Worm (Caenorhabditis elegans) whole organism, L2 larva: Measurements from ENCODE around the gene str-188.

ENCODE experiments used
- C34F6.9 ChIP-seq: fragments of 150-350 bp; optimal IDR thresholded peaks from 2 replicates; lab custom pipeline; 2014; ENCODE audit warnings: missing biosample characterization, missing genetic modification characterization
- F13H6.1 ChIP-seq: sonication (generic microtip); optimal IDR thresholded peaks from 2 replicates; lab custom pipeline; 2016; ENCODE audit warnings: missing genetic modification characterization, missing compliant biosample characterization
- R02D3.7 ChIP-seq: fragments of 150-350 bp; optimal IDR thresholded peaks from 2 replicates; lab custom pipeline; 2014; ENCODE audit warnings: missing biosample characterization, missing genetic modification characterization
- Y55F3AM.14 ChIP-seq: fragments of 200-800 bp; sonication (Bioruptor generic); optimal IDR thresholded peaks from 2 replicates; lab custom pipeline; 2018; ENCODE audit warnings: mild to moderate bottlenecking, missing genetic modification characterization, missing compliant biosample characterization
- blmp-1 ChIP-seq: sonication (generic microtip); optimal IDR thresholded peaks from 2 replicates; lab custom pipeline; 2017; ENCODE audit warnings: missing genetic modification characterization, mild to moderate bottlenecking, missing compliant biosample characterization, antibody characterized with exemption, moderate library complexity; ENCODE audit not compliant: insufficient read depth
- ceh-16 ChIP-seq: fragments of 150-350 bp; optimal IDR thresholded peaks from 2 replicates; lab custom pipeline; 2014; ENCODE audit warnings: missing biosample characterization, missing genetic modification characterization
- crh-2 ChIP-seq: sonication (generic microtip); optimal IDR thresholded peaks from 2 replicates; lab custom pipeline; 2017; ENCODE audit warnings: missing biosample characterization, missing genetic modification characterization
- elt-1 ChIP-seq: fragments of 150-350 bp; optimal IDR thresholded peaks from 2 replicates; lab custom pipeline; 2014; ENCODE audit warnings: missing biosample characterization, missing genetic modification characterization
- elt-3 ChIP-seq: sonication (generic microtip); optimal IDR thresholded peaks from 2 replicates; lab custom pipeline; 2017; ENCODE audit warnings: missing biosample characterization, missing genetic modification characterization
- fos-1 ChIP-seq: fragments of 150-350 bp; optimal IDR thresholded peaks from 2 replicates; lab custom pipeline; 2014; ENCODE audit warnings: missing biosample characterization, missing genetic modification characterization
- gmeb-1 ChIP-seq: fragments of 150-350 bp; optimal IDR thresholded peaks from 2 replicates; lab custom pipeline; 2014; ENCODE audit warnings: missing biosample characterization, missing genetic modification characterization
- lin-11 ChIP-seq: fragments of 150-350 bp; sonication (generic microtip); optimal IDR thresholded peaks from 2 replicates; lab custom pipeline; 2014; ENCODE audit warnings: missing biosample characterization, missing genetic modification characterization, inconsistent platforms, mixed read lengths
- lin-13 ChIP-seq: fragments of 150-350 bp; optimal IDR thresholded peaks from 2 replicates; lab custom pipeline; 2014; ENCODE audit warnings: missing biosample characterization, missing genetic modification reagents, missing genetic modification characterization
- lsy-2 ChIP-seq, 2 experiments: fragments of 150-350 bp in 1 of 2; sonication (generic microtip) in 1 of 2; optimal IDR thresholded peaks; 2 replicates each; lab custom pipeline; 2014 to 2017; ENCODE audit warnings: missing biosample characterization in 2 of 2, missing genetic modification characterization in 2 of 2
- mab-5 ChIP-seq: fragments of 150-350 bp; optimal IDR thresholded peaks from 2 replicates; lab custom pipeline; 2014; ENCODE audit warnings: missing biosample characterization, missing genetic modification characterization
- mdl-1 ChIP-seq, 2 experiments: fragments of 150-350 bp in 1 of 2; sonication (generic microtip) in 1 of 2; optimal IDR thresholded peaks; 2 replicates each; lab custom pipeline; 2017; ENCODE audit warnings: missing biosample characterization in 2 of 2, missing genetic modification characterization in 2 of 2
- nhr-12 ChIP-seq: fragments of 150-350 bp; optimal IDR thresholded peaks from 2 replicates; lab custom pipeline; 2014; ENCODE audit warnings: missing biosample characterization, missing genetic modification characterization
- nhr-129 ChIP-seq: fragments of 150-350 bp; optimal IDR thresholded peaks from 2 replicates; lab custom pipeline; 2014; ENCODE audit warnings: missing biosample characterization, missing genetic modification characterization
- nhr-25 ChIP-seq: fragments of 150-350 bp; sonication (generic microtip); optimal IDR thresholded peaks from 3 replicates; lab custom pipeline; 2014; ENCODE audit warnings: missing biosample characterization, missing genetic modification characterization
- nhr-6 ChIP-seq: fragments of 150-350 bp; optimal IDR thresholded peaks from 2 replicates; lab custom pipeline; 2014; ENCODE audit warnings: missing biosample characterization, missing genetic modification characterization
- nhr-77 ChIP-seq: fragments of 150-350 bp; optimal IDR thresholded peaks from 2 replicates; lab custom pipeline; 2014; ENCODE audit warnings: missing biosample characterization, missing genetic modification characterization
- peb-1 ChIP-seq: fragments of 150-350 bp; optimal IDR thresholded peaks from 2 replicates; lab custom pipeline; 2014; ENCODE audit warnings: missing biosample characterization, missing genetic modification characterization
- sem-4 ChIP-seq: fragments of 150-350 bp; optimal IDR thresholded peaks from 2 replicates; lab custom pipeline; 2014; ENCODE audit warnings: missing biosample characterization, missing genetic modification reagents, missing genetic modification characterization
- skn-1 ChIP-seq: sonication (generic microtip); optimal IDR thresholded peaks from 2 replicates; lab custom pipeline; 2017; ENCODE audit warnings: missing biosample characterization, missing genetic modification characterization
- sma-3 ChIP-seq: sonication (generic microtip); optimal IDR thresholded peaks from 2 replicates; lab custom pipeline; 2016; ENCODE audit warnings: missing genetic modification reagents, missing genetic modification characterization, missing compliant biosample characterization
- sma-9 ChIP-seq, 2 experiments: fragments of 150-350 bp in 1 of 2; sonication (generic microtip) in 1 of 2; optimal IDR thresholded peaks; 2 replicates each; lab custom pipeline; 2014 to 2016; ENCODE audit warnings: missing genetic modification characterization in 2 of 2, mild to moderate bottlenecking in 1 of 2, missing biosample characterization in 1 of 2, missing compliant biosample characterization in 1 of 2, missing genetic modification reagents in 1 of 2, moderate library complexity in 1 of 2
- unc-39 ChIP-seq: fragments of 150-350 bp; optimal IDR thresholded peaks from 2 replicates; lab custom pipeline; 2014; ENCODE audit warnings: missing biosample characterization, missing genetic modification characterization
- unc-55 ChIP-seq: fragments of 150-350 bp; sonication (generic microtip); optimal IDR thresholded peaks from 3 replicates; lab custom pipeline; 2014; ENCODE audit warnings: missing biosample characterization, missing genetic modification reagents, missing genetic modification characterization
- unc-62 ChIP-seq: fragments of 150-350 bp; optimal IDR thresholded peaks from 2 replicates; lab custom pipeline; 2014; ENCODE audit warnings: missing biosample characterization, missing genetic modification reagents, missing genetic modification characterization
- zag-1 ChIP-seq: fragments of 150-350 bp; optimal IDR thresholded peaks from 2 replicates; lab custom pipeline; 2014; ENCODE audit warnings: missing biosample characterization, missing genetic modification characterization
- ztf-11 ChIP-seq: sonication (generic microtip); optimal IDR thresholded peaks from 2 replicates; lab custom pipeline; 2017; ENCODE audit warnings: missing biosample characterization, missing genetic modification characterization

The str-188 gene

DNA sequence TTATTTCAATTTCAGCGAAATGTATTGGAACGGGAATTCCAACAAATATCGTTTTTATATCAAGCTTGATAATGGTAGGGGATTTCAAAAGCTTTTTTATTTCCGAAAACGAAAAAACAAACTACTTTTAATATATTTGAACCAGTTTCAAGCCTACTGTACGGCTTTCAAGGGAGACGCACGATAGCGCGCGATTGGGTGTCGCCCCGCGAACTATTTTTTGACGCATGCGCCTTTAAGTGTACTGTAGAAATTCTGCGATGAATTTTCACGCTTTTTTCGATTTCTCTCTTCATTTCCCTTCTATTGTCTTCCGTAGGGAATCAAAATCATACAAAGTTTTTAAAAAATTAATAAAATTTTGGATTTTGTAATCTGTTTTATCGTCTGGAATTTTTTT is 12.9 kb upstream of the str-188 start:
- no peak for TF ChIP-seq nhr-129 (tag; lab: Kevin White, UChicago)
- TF ChIP-seq gmeb-1 (tag; lab: Kevin White, UChicago), result no peak
- TF ChIP-seq peb-1 (tag; lab: Kevin White, UChicago), result no peak
- TF ChIP-seq nhr-12 (tag; lab: Kevin White, UChicago), result no peak
- no peak for TF ChIP-seq F13H6.1 (tag; lab: Kevin White, UChicago)
- no peak for TF ChIP-seq crh-2 (tag; lab: Kevin White, UChicago)
- no peak for TF ChIP-seq sma-9 (GFP tag; optimal IDR thresholded peaks at IDR 0.05; lab: Kevin White, UChicago)
- no peak for TF ChIP-seq sma-9 (tag; optimal IDR thresholded peaks at IDR 0.05; lab: Kevin White, UChicago)
- no peak for TF ChIP-seq R02D3.7 (tag; lab: Kevin White, UChicago)
- no peak for TF ChIP-seq unc-62

DNA sequence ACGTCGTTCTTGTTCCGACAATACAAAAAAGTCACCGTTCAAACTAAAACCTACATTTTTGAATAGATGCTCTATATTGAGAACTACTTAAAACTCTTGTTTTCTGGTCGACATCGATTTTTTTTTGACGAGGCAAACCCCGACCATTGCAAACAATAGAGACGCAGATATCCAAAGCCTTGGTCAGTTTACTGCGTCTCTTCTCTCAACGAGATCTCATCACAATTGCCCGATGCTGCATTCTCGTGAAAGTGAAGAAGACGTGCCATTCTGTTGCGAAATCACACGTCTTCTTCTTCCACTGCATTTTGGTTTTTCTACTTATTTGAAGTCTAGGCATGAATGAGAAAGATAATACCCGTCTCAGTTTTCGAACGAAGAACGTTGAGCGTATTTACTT is 12.1 kb upstream of the str-188 start:
- no peak for TF ChIP-seq nhr-6 (tag; lab: Kevin White, UChicago)
- TF ChIP-seq blmp-1 (tag; lab: Kevin White, UChicago), result peak; percentile 57
- TF ChIP-seq F13H6.1 (tag; lab: Kevin White, UChicago), result peak; percentile 52
- TF ChIP-seq nhr-129 (tag; lab: Kevin White, UChicago), result peak; percentile 83
- peak; percentile 41 for TF ChIP-seq fos-1 (tag; lab: Kevin White, UChicago)
- TF ChIP-seq lin-11 (tag; lab: Kevin White, UChicago), result peak; percentile 20
- no peak for TF ChIP-seq skn-1 (tag; lab: Kevin White, UChicago)
- peak in 1 of 2 experiments; percentile 22 for TF ChIP-seq mdl-1 (tag; optimal IDR thresholded peaks at IDR 0.05; lab: Kevin White, UChicago)
- peak; percentile 90 for TF ChIP-seq unc-55 (GFP tag; lab: Kevin White, UChicago)
- no peak for TF ChIP-seq nhr-77 (tag; lab: Kevin White, UChicago)
- peak in 1 of 2 experiments; percentile 55 for TF ChIP-seq lsy-2 (tag; optimal IDR thresholded peaks at IDR 0.05; lab: Kevin White, UChicago)
- peak; percentile 58 for TF ChIP-seq crh-2 (tag; lab: Kevin White, UChicago)
- TF ChIP-seq zag-1 (tag; lab: Kevin White, UChicago), result peak; percentile 79
- TF ChIP-seq sma-3 (GFP tag; lab: Kevin White, UChicago), result no peak
- peak; percentile 55 for TF ChIP-seq sem-4
- peak; percentile 74 for TF ChIP-seq C34F6.9 (tag; lab: Kevin White, UChicago)
- TF ChIP-seq sma-9 (GFP tag; optimal IDR thresholded peaks at IDR 0.05; lab: Kevin White, UChicago), result peak; percentile 32
- no peak for TF ChIP-seq sma-9 (tag; optimal IDR thresholded peaks at IDR 0.05; lab: Kevin White, UChicago)
- TF ChIP-seq nhr-25 (tag; lab: Kevin White, UChicago), result peak; percentile 42
- peak; percentile 18 for TF ChIP-seq lin-13 (GFP tag; lab: Kevin White, UChicago)
- TF ChIP-seq, all 48 proteins: peak for 15

DNA sequence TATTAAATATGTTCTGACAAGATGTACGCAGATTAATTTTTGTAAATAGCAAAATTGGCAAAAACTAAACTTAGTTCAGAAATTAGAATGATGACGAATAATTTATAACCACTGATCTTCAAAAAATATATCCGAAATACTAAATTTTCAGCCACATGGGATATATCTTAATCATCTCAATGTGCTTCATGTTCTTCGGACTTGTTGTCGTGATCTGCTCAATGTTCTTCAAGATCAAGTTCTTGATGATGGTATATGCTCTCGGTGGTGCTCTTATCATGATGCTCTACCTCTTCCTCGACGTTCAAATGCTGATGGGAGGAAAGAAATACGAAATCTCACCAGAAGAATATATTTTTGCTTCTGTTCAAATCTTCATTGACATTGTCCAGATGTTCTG is 9.9 kb upstream of the str-188 start:
- TF ChIP-seq fos-1 (tag; lab: Kevin White, UChicago) (no peak), R02D3.7 (tag; lab: Kevin White, UChicago) (no peak), mdl-1 (tag; optimal IDR thresholded peaks at IDR 0.05; lab: Kevin White, UChicago) (no peak), lin-11 (tag; lab: Kevin White, UChicago) (no peak), mab-5 (tag; lab: Kevin White, UChicago) (no peak), nhr-129 (tag; lab: Kevin White, UChicago) (no peak), nhr-12 (tag; lab: Kevin White, UChicago) (no peak), sma-9 (GFP tag; optimal IDR thresholded peaks at IDR 0.05; lab: Kevin White, UChicago) (no peak), sma-9 (tag; optimal IDR thresholded peaks at IDR 0.05; lab: Kevin White, UChicago) (no peak), elt-1 (tag; lab: Kevin White, UChicago) (no peak), elt-3 (tag; lab: Kevin White, UChicago) (no peak), unc-39 (tag; lab: Kevin White, UChicago) (no peak), skn-1 (tag; lab: Kevin White, UChicago) (no peak)

- TF ChIP-seq fos-1 (tag; lab: Kevin White, UChicago), result peak; percentile 83
- no peak for TF ChIP-seq ceh-16 (tag; lab: Kevin White, UChicago)
- TF ChIP-seq Y55F3AM.14 (GFP tag; lab: Kevin White, UChicago), result no peak
- no peak for TF ChIP-seq zag-1 (tag; lab: Kevin White, UChicago)
- TF ChIP-seq ztf-11 (tag; lab: Kevin White, UChicago), result no peak
Observed at ce11 chrV:9709747-9710146, 6.8 kb upstream of the str-188 start, which contains the start of gene tag-120. tag-120 (minus strand) TSS chrV:9709814.

ce11 chrV:9711174-9711573 is 5.3 kb upstream of the str-188 start:
- TF ChIP-seq crh-2 (tag; lab: Kevin White, UChicago), result peak; percentile 21
- TF ChIP-seq zag-1 (tag; lab: Kevin White, UChicago), result no peak
- no peak for TF ChIP-seq elt-3 (tag; lab: Kevin White, UChicago)
- peak; percentile 92 for TF ChIP-seq fos-1 (tag; lab: Kevin White, UChicago)
- TF ChIP-seq unc-55 (GFP tag; lab: Kevin White, UChicago), result no peak
- TF ChIP-seq, all 48 proteins: peak for 2
